Fruit fly (Drosophila melanogaster) whole organism, adult: ENCODE results near the gene NUCB1.

Source experiments
- CG11617 ChIP-seq: fragments of 200-800 bp; sonication (Bioruptor generic); optimal IDR thresholded peaks from 2 replicates; lab custom pipeline; 2017; ENCODE audit warnings: mild to moderate bottlenecking, missing biosample characterization, missing genetic modification reagents, missing genetic modification characterization
- CG12768 ChIP-seq: fragments of 200-800 bp; sonication (Bioruptor generic); optimal IDR thresholded peaks from 2 replicates; lab custom pipeline; 2017; ENCODE audit warnings: missing biosample characterization, missing genetic modification characterization, mild to moderate bottlenecking, moderate library complexity, missing genetic modification reagents
- CG14711 ChIP-seq: fragments of 200-800 bp; sonication (Bioruptor generic); optimal IDR thresholded peaks from 2 replicates; lab custom pipeline; 2018; ENCODE audit warnings: missing biosample characterization, mild to moderate bottlenecking, missing genetic modification characterization, moderate library complexity
- CG1620 ChIP-seq: fragments of 200-800 bp; sonication (Bioruptor generic); optimal IDR thresholded peaks from 2 replicates; lab custom pipeline; 2016; ENCODE audit warnings: missing biosample characterization, missing genetic modification characterization
- CG33017 ChIP-seq: fragments of 200-800 bp; sonication (Bioruptor generic); optimal IDR thresholded peaks from 2 replicates; lab custom pipeline; 2018; ENCODE audit warnings: missing biosample characterization, mild to moderate bottlenecking, missing genetic modification characterization, moderate library complexity
- CG5204 ChIP-seq: fragments of 200-800 bp; sonication (Bioruptor generic); optimal IDR thresholded peaks from 2 replicates; lab custom pipeline; 2016; ENCODE audit warnings: missing biosample characterization, missing genetic modification characterization
- CG7045 ChIP-seq: fragments of 200-800 bp; sonication (Bioruptor generic); optimal IDR thresholded peaks from 2 replicates; lab custom pipeline; 2017; ENCODE audit warnings: missing biosample characterization, mild to moderate bottlenecking, missing genetic modification characterization
- CG7101 ChIP-seq: fragments of 200-800 bp; sonication (Bioruptor generic); optimal IDR thresholded peaks from 2 replicates; lab custom pipeline; 2018; ENCODE audit warnings: missing biosample characterization, mild to moderate bottlenecking, missing genetic modification characterization, moderate library complexity
- Clk ChIP-seq: fragments of 200-800 bp; sonication (Bioruptor generic); optimal IDR thresholded peaks from 2 replicates; lab custom pipeline; 2017; ENCODE audit warnings: missing biosample characterization, missing genetic modification characterization
- Crg-1 ChIP-seq: fragments of 200-800 bp; sonication (Bioruptor generic); optimal IDR thresholded peaks from 2 replicates; lab custom pipeline; 2016; ENCODE audit warnings: missing biosample characterization, missing genetic modification characterization
- Hr96 ChIP-seq: fragments of 200-800 bp; sonication (Bioruptor generic); optimal IDR thresholded peaks from 2 replicates; lab custom pipeline; 2016; ENCODE audit warnings: missing biosample characterization, missing genetic modification characterization
- Mnt ChIP-seq: fragments of 200-800 bp; sonication (Bioruptor generic); optimal IDR thresholded peaks from 2 replicates; lab custom pipeline; 2016; ENCODE audit warnings: missing biosample characterization, mild to moderate bottlenecking, missing genetic modification characterization
- bab1 ChIP-seq: fragments of 200-800 bp; sonication (Bioruptor generic); optimal IDR thresholded peaks from 3 replicates; lab custom pipeline; 2019; ENCODE audit warnings: missing biosample characterization, mild to moderate bottlenecking, missing genetic modification characterization, moderate library complexity
- cic ChIP-seq: fragments of 200-800 bp; sonication (Bioruptor generic); optimal IDR thresholded peaks from 2 replicates; lab custom pipeline; 2017; ENCODE audit warnings: missing biosample characterization, mild to moderate bottlenecking, missing genetic modification characterization, moderate library complexity
- cnc ChIP-seq, 2 experiments: fragments of >200 bp; optimal IDR thresholded peaks; 2 replicates each; lab custom pipeline; 2017
- kay ChIP-seq: fragments of 200-800 bp; sonication (Bioruptor generic); peaks from one replicate; lab custom pipeline; 2016; ENCODE audit warnings: missing biosample characterization, missing genetic modification characterization, borderline replicate concordance
- ovo ChIP-seq: fragments of 200-800 bp; sonication (Bioruptor generic); optimal IDR thresholded peaks from 2 replicates; lab custom pipeline; 2016; ENCODE audit warnings: missing biosample characterization, missing genetic modification characterization
- pad ChIP-seq: fragments of 200-800 bp; sonication (Bioruptor generic); optimal IDR thresholded peaks from 3 replicates; lab custom pipeline; 2017; ENCODE audit warnings: missing biosample characterization, missing genetic modification characterization, mild to moderate bottlenecking, moderate library complexity, missing genetic modification reagents
- tj ChIP-seq: fragments of 200-800 bp; sonication (Bioruptor generic); optimal IDR thresholded peaks from 3 replicates; lab custom pipeline; 2017; ENCODE audit warnings: missing biosample characterization, mild to moderate bottlenecking, missing genetic modification characterization, moderate library complexity
- toe ChIP-seq: fragments of 200-800 bp; sonication (Bioruptor generic); optimal IDR thresholded peaks from 2 replicates; lab custom pipeline; 2016; ENCODE audit warnings: missing biosample characterization, missing genetic modification characterization

NUCB1 gene

DNA sequence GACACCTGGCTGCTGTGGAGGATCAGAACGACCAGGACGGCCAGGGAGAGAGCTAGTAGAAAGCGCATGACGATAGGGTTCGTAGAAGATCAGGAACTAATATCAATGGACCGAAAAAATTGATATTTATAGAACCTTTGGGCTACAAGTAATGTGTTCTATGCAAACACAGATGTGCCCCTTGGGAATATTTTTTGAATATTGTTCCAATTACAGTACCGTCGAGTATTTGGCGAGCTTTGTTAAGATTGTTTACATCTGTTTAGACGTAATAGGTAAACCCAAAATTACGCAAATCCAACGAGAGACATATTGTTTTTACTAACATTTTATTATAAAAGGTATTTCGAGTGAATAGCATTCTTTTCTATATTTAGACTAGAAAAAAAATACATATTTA lies 33.0 kb upstream of the NUCB1 start, which contains the start of gene CG32189:
Gene CG32189 (minus strand): TSS at position 101 of the 400 bp plus-strand sequence.
- no peak for TF ChIP-seq CG12768 (GFP tag; lab: Kevin White, UChicago)
- TF ChIP-seq Crg-1 = no peak
- TF ChIP-seq CG11617 (GFP tag; lab: Kevin White, UChicago) = no peak
- TF ChIP-seq cnc (optimal IDR thresholded peaks at IDR 0.05; lab: Kevin White, UChicago) = no peak
- TF ChIP-seq Clk (GFP tag; lab: Kevin White, UChicago) = no peak
- no peak for TF ChIP-seq kay (GFP tag; lab: Kevin White, UChicago)
- TF ChIP-seq CG5204 (GFP tag; lab: Kevin White, UChicago) = no peak
- no peak for TF ChIP-seq pad

DNA sequence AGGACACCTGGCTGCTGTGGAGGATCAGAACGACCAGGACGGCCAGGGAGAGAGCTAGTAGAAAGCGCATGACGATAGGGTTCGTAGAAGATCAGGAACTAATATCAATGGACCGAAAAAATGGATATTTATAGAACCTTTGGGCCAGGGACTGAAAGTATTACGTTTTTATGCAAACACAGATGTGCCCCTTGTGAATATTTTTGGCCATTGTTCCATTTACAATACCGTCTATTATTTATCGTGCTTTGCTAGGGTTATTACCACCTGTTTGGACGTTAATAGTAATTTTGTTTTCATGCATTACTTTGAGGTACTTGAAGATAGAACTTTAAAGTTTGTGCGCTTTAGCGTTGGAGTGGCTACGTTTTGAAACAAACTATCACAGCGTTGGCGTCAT lies 31.4 kb upstream of the NUCB1 start, which contains the start of gene CG32188:
Gene CG32188 (minus strand): TSS at position 101 of the 400 bp plus-strand sequence.
- TF ChIP-seq cnc (optimal IDR thresholded peaks at IDR 0.05; lab: Kevin White, UChicago) (no peak), tj (GFP tag; lab: Kevin White, UChicago) (no peak), CG33017 (tag; lab: Kevin White, UChicago) (no peak), CG1620 (GFP tag; lab: Kevin White, UChicago) (no peak), CG12768 (GFP tag; lab: Kevin White, UChicago) (no peak), Crg-1 (no peak), bab1 (GFP tag; lab: Kevin White, UChicago) (no peak), ovo (GFP tag; lab: Kevin White, UChicago) (no peak), CG7045 (GFP tag; lab: Kevin White, UChicago) (no peak), Clk (GFP tag; lab: Kevin White, UChicago) (no peak), Hr96 (GFP tag; lab: Kevin White, UChicago) (no peak), cic (GFP tag; lab: Kevin White, UChicago) (no peak), CG5204 (GFP tag; lab: Kevin White, UChicago) (no peak), toe (GFP tag; lab: Kevin White, UChicago) (no peak), pad (no peak)

DNA sequence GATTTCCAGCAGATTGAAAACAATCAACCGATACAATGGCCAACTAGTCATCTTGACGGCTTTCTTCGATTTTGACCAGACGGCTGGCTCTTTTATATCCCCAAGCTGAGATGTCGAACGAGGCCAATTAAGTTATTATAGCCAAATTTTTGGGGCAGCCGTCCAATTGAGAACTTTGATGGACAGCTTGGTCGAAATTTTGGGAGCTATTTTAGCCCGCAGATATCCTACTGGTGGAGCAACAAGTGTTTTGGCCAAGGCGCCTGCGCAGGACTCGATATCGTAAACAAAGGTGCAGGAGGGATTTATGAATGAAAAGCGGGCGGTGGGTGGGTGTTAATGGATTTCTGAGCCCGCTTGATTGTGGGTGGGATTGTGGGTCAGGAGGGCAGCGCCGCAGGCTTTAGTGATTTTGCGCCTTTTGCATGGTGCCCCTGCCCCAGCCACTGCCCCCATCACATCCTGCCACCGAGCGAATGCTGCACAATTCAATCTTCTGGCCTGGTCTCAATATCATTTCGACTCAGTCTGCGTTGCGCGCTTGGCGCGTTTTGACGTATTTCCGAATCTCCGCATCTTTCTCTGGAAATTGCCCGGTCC lies 20.8 kb upstream of the NUCB1 start, which contains the start of the genes Ir75c and Grd:
Gene Ir75c (minus strand): TSS at position 51 of the 600 bp plus-strand sequence.
Gene Grd (plus strand): TSS at position 550 of the 600 bp plus-strand sequence.
- TF ChIP-seq ovo (GFP tag; lab: Kevin White, UChicago) (no peak), tj (GFP tag; lab: Kevin White, UChicago) (no peak), CG7101 (tag; lab: Kevin White, UChicago) (no peak), toe (GFP tag; lab: Kevin White, UChicago) (no peak), pad (no peak), CG5204 (GFP tag; lab: Kevin White, UChicago) (no peak), CG1620 (GFP tag; lab: Kevin White, UChicago) (no peak), cnc (optimal IDR thresholded peaks at IDR 0.05; lab: Kevin White, UChicago) (no peak), CG12768 (GFP tag; lab: Kevin White, UChicago) (no peak), Mnt (GFP tag; lab: Kevin White, UChicago) (no peak), kay (GFP tag; lab: Kevin White, UChicago) (no peak)

DNA sequence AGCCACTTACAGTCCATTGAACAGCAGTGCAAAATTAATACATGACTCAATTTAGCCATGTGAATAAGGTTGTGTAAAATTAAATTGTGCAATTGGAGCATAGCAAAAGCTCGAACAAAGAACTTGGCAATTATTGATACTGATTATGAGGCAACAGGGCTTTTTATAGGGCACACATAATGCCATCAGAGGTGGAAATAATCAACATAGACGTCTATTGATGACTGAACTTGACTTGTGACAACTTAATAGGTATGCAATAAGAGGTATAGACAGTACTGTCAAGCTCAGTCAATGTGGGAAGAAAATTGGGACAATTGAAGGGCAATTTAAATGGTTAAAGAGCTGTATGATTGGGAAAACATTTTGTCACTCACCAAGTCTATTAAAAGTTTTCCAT lies 18.0 kb upstream of the NUCB1 start, which contains the start of gene Ir75b:
Gene Ir75b (minus strand): TSS at position 101 of the 400 bp plus-strand sequence.
- TF ChIP-seq tj (GFP tag; lab: Kevin White, UChicago) (no peak), bab1 (GFP tag; lab: Kevin White, UChicago) (no peak), cic (GFP tag; lab: Kevin White, UChicago) (no peak), Clk (GFP tag; lab: Kevin White, UChicago) (no peak), kay (GFP tag; lab: Kevin White, UChicago) (no peak), Mnt (GFP tag; lab: Kevin White, UChicago) (no peak)

- TF ChIP-seq CG7045 (GFP tag; lab: Kevin White, UChicago) (no peak), Hr96 (GFP tag; lab: Kevin White, UChicago) (no peak), cic (GFP tag; lab: Kevin White, UChicago) (no peak)
Measured at dm6 chr3L:17817821-17818220, 15.7 kb upstream of the NUCB1 start, which contains the start of gene Ir75a. Gene Ir75a (minus strand): TSS chr3L:17817921.

DNA sequence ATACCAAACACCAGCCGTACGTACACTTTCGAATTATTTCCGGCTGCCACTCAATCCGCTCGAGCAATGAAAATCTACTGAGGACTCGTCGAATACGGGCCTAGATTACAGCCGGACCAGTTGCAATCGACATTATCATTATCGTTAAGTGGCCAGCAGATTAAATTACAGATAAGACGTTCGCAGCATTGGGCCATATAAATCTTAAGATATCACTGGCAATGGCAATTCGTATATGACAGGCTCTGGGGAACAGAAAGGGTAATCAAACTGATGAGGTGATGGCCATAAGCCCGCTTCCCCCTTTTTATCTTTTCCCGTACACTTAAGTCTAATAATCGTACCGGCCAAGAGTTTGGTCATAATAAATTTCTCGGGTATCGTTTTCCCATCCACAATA lies 12.0 kb upstream of the NUCB1 start, which contains the start of gene Cln3:
Gene Cln3 (minus strand): TSS at position 84 of the 400 bp plus-strand sequence.
- peak; percentile 32 for TF ChIP-seq CG7101 (tag; lab: Kevin White, UChicago)
- peak; percentile 8 for TF ChIP-seq Mnt (GFP tag; lab: Kevin White, UChicago)
- peak; percentile 6 for TF ChIP-seq kay (GFP tag; lab: Kevin White, UChicago)
- TF ChIP-seq Crg-1 = no peak
- peak; percentile 74 for TF ChIP-seq CG12768 (GFP tag; lab: Kevin White, UChicago)
- peak; percentile 82 for TF ChIP-seq cic (GFP tag; lab: Kevin White, UChicago)
- TF ChIP-seq tj (GFP tag; lab: Kevin White, UChicago) = peak; percentile 21
- TF ChIP-seq Hr96 (GFP tag; lab: Kevin White, UChicago) = peak; percentile 32
- peak; percentile 6 for TF ChIP-seq CG11617 (GFP tag; lab: Kevin White, UChicago)
- TF ChIP-seq CG33017 (tag; lab: Kevin White, UChicago) = peak; percentile 79
- TF ChIP-seq CG7045 (GFP tag; lab: Kevin White, UChicago) = peak; percentile 72
- TF ChIP-seq toe (GFP tag; lab: Kevin White, UChicago) = peak; percentile 37
- TF ChIP-seq Clk (GFP tag; lab: Kevin White, UChicago) = no peak
- TF ChIP-seq pad = peak; percentile 41
- no peak for TF ChIP-seq CG1620 (GFP tag; lab: Kevin White, UChicago)
- TF ChIP-seq ovo (GFP tag; lab: Kevin White, UChicago) = no peak
- peak; percentile 48 for TF ChIP-seq CG5204 (GFP tag; lab: Kevin White, UChicago)
- TF ChIP-seq cnc (optimal IDR thresholded peaks at IDR 0.05; lab: Kevin White, UChicago) = no peak
- TF ChIP-seq CG14711 (tag; lab: Kevin White, UChicago) = no peak
- no peak for TF ChIP-seq bab1 (GFP tag; lab: Kevin White, UChicago)
